Worm (Caenorhabditis elegans) whole organism, L2 larva: Measurements from ENCODE around the gene F36H9.7.

Source experiments
- C34F6.9 ChIP-seq: fragments of 150-350 bp; optimal IDR thresholded peaks from 2 replicates; lab custom pipeline; 2014; ENCODE audit warnings: missing biosample characterization, missing genetic modification characterization
- F13H6.1 ChIP-seq: sonication (generic microtip); optimal IDR thresholded peaks from 2 replicates; lab custom pipeline; 2016; ENCODE audit warnings: missing genetic modification characterization, missing compliant biosample characterization
- R02D3.7 ChIP-seq: fragments of 150-350 bp; optimal IDR thresholded peaks from 2 replicates; lab custom pipeline; 2014; ENCODE audit warnings: missing biosample characterization, missing genetic modification characterization
- Y55F3AM.14 ChIP-seq: fragments of 200-800 bp; sonication (Bioruptor generic); optimal IDR thresholded peaks from 2 replicates; lab custom pipeline; 2018; ENCODE audit warnings: mild to moderate bottlenecking, missing genetic modification characterization, missing compliant biosample characterization
- ZK546.5 ChIP-seq: sonication (generic microtip); optimal IDR thresholded peaks from 2 replicates; lab custom pipeline; 2017; ENCODE audit warnings: missing biosample characterization, missing genetic modification characterization
- alr-1 ChIP-seq: fragments of 150-350 bp; optimal IDR thresholded peaks from 2 replicates; lab custom pipeline; 2014; ENCODE audit warnings: missing biosample characterization, missing genetic modification characterization
- aly-2 ChIP-seq: fragments of 150-350 bp; optimal IDR thresholded peaks from 2 replicates; lab custom pipeline; 2014; ENCODE audit warnings: missing biosample characterization, missing genetic modification characterization
- ama-1 ChIP-seq: fragments of 150-350 bp; optimal IDR thresholded peaks from 2 replicates; lab custom pipeline; 2018; ENCODE audit warnings: inconsistent platforms
- blmp-1 ChIP-seq: sonication (generic microtip); optimal IDR thresholded peaks from 2 replicates; lab custom pipeline; 2017; ENCODE audit warnings: missing genetic modification characterization, mild to moderate bottlenecking, missing compliant biosample characterization, antibody characterized with exemption, moderate library complexity; ENCODE audit not compliant: insufficient read depth
- ceh-16 ChIP-seq: fragments of 150-350 bp; optimal IDR thresholded peaks from 2 replicates; lab custom pipeline; 2014; ENCODE audit warnings: missing biosample characterization, missing genetic modification characterization
- ceh-82 ChIP-seq: fragments of 150-350 bp; optimal IDR thresholded peaks from 2 replicates; lab custom pipeline; 2014; ENCODE audit warnings: missing biosample characterization, missing genetic modification characterization
- crh-2 ChIP-seq: sonication (generic microtip); optimal IDR thresholded peaks from 2 replicates; lab custom pipeline; 2017; ENCODE audit warnings: missing biosample characterization, missing genetic modification characterization
- dmd-4 ChIP-seq: sonication (generic microtip); optimal IDR thresholded peaks from 2 replicates; lab custom pipeline; 2017; ENCODE audit warnings: missing biosample characterization, missing genetic modification characterization
- egl-27 ChIP-seq: sonication (generic microtip); optimal IDR thresholded peaks from 3 replicates; lab custom pipeline; 2017; ENCODE audit warnings: missing biosample characterization, missing genetic modification reagents, missing genetic modification characterization
- elt-1 ChIP-seq: fragments of 150-350 bp; optimal IDR thresholded peaks from 2 replicates; lab custom pipeline; 2014; ENCODE audit warnings: missing biosample characterization, missing genetic modification characterization
- elt-3 ChIP-seq: sonication (generic microtip); optimal IDR thresholded peaks from 2 replicates; lab custom pipeline; 2017; ENCODE audit warnings: missing biosample characterization, missing genetic modification characterization
- fos-1 ChIP-seq: fragments of 150-350 bp; optimal IDR thresholded peaks from 2 replicates; lab custom pipeline; 2014; ENCODE audit warnings: missing biosample characterization, missing genetic modification characterization
- gmeb-1 ChIP-seq: fragments of 150-350 bp; optimal IDR thresholded peaks from 2 replicates; lab custom pipeline; 2014; ENCODE audit warnings: missing biosample characterization, missing genetic modification characterization
- lin-11 ChIP-seq: fragments of 150-350 bp; sonication (generic microtip); optimal IDR thresholded peaks from 2 replicates; lab custom pipeline; 2014; ENCODE audit warnings: missing biosample characterization, missing genetic modification characterization, inconsistent platforms, mixed read lengths
- lin-13 ChIP-seq: fragments of 150-350 bp; optimal IDR thresholded peaks from 2 replicates; lab custom pipeline; 2014; ENCODE audit warnings: missing biosample characterization, missing genetic modification reagents, missing genetic modification characterization
- lin-39 ChIP-seq: fragments of 150-350 bp; optimal IDR thresholded peaks from 2 replicates; lab custom pipeline; 2014; ENCODE audit warnings: missing biosample characterization, missing genetic modification reagents, missing genetic modification characterization
- lsy-2 ChIP-seq, 2 experiments: fragments of 150-350 bp in 1 of 2; sonication (generic microtip) in 1 of 2; optimal IDR thresholded peaks; 2 replicates each; lab custom pipeline; 2014 to 2017; ENCODE audit warnings: missing biosample characterization in 2 of 2, missing genetic modification characterization in 2 of 2
- mab-5 ChIP-seq: fragments of 150-350 bp; optimal IDR thresholded peaks from 2 replicates; lab custom pipeline; 2014; ENCODE audit warnings: missing biosample characterization, missing genetic modification characterization
- mbf-1 ChIP-seq: sonication (generic microtip); optimal IDR thresholded peaks from 2 replicates; lab custom pipeline; 2017; ENCODE audit warnings: missing biosample characterization, missing genetic modification characterization
- mdl-1 ChIP-seq, 2 experiments: fragments of 150-350 bp in 1 of 2; sonication (generic microtip) in 1 of 2; optimal IDR thresholded peaks; 2 replicates each; lab custom pipeline; 2017; ENCODE audit warnings: missing biosample characterization in 2 of 2, missing genetic modification characterization in 2 of 2
- nhr-10 ChIP-seq: sonication (generic microtip); optimal IDR thresholded peaks from 2 replicates; lab custom pipeline; 2017; ENCODE audit warnings: missing biosample characterization, missing genetic modification characterization
- nhr-11 ChIP-seq: fragments of 150-350 bp; optimal IDR thresholded peaks from 2 replicates; lab custom pipeline; 2014; ENCODE audit warnings: missing biosample characterization, missing genetic modification characterization
- nhr-12 ChIP-seq: fragments of 150-350 bp; optimal IDR thresholded peaks from 2 replicates; lab custom pipeline; 2014; ENCODE audit warnings: missing biosample characterization, missing genetic modification characterization
- nhr-129 ChIP-seq: fragments of 150-350 bp; optimal IDR thresholded peaks from 2 replicates; lab custom pipeline; 2014; ENCODE audit warnings: missing biosample characterization, missing genetic modification characterization
- nhr-21 ChIP-seq: fragments of 150-350 bp; optimal IDR thresholded peaks from 2 replicates; lab custom pipeline; 2014; ENCODE audit warnings: missing biosample characterization, missing genetic modification characterization
- nhr-23 ChIP-seq: fragments of 150-350 bp; optimal IDR thresholded peaks from 2 replicates; lab custom pipeline; 2014; ENCODE audit warnings: missing biosample characterization, missing genetic modification reagents, missing genetic modification characterization
- nhr-237 ChIP-seq: fragments of 150-350 bp; optimal IDR thresholded peaks from 2 replicates; lab custom pipeline; 2014; ENCODE audit warnings: missing biosample characterization, missing genetic modification characterization
- nhr-25 ChIP-seq: fragments of 150-350 bp; sonication (generic microtip); optimal IDR thresholded peaks from 3 replicates; lab custom pipeline; 2014; ENCODE audit warnings: missing biosample characterization, missing genetic modification characterization
- nhr-6 ChIP-seq: fragments of 150-350 bp; optimal IDR thresholded peaks from 2 replicates; lab custom pipeline; 2014; ENCODE audit warnings: missing biosample characterization, missing genetic modification characterization
- nhr-77 ChIP-seq: fragments of 150-350 bp; optimal IDR thresholded peaks from 2 replicates; lab custom pipeline; 2014; ENCODE audit warnings: missing biosample characterization, missing genetic modification characterization
- peb-1 ChIP-seq: fragments of 150-350 bp; optimal IDR thresholded peaks from 2 replicates; lab custom pipeline; 2014; ENCODE audit warnings: missing biosample characterization, missing genetic modification characterization
- sem-4 ChIP-seq: fragments of 150-350 bp; optimal IDR thresholded peaks from 2 replicates; lab custom pipeline; 2014; ENCODE audit warnings: missing biosample characterization, missing genetic modification reagents, missing genetic modification characterization
- skn-1 ChIP-seq: sonication (generic microtip); optimal IDR thresholded peaks from 2 replicates; lab custom pipeline; 2017; ENCODE audit warnings: missing biosample characterization, missing genetic modification characterization
- sma-3 ChIP-seq: sonication (generic microtip); optimal IDR thresholded peaks from 2 replicates; lab custom pipeline; 2016; ENCODE audit warnings: missing genetic modification reagents, missing genetic modification characterization, missing compliant biosample characterization
- sma-9 ChIP-seq, 2 experiments: fragments of 150-350 bp in 1 of 2; sonication (generic microtip) in 1 of 2; optimal IDR thresholded peaks; 2 replicates each; lab custom pipeline; 2014 to 2016; ENCODE audit warnings: missing genetic modification characterization in 2 of 2, mild to moderate bottlenecking in 1 of 2, missing biosample characterization in 1 of 2, missing compliant biosample characterization in 1 of 2, missing genetic modification reagents in 1 of 2, moderate library complexity in 1 of 2
- snpc-4 ChIP-seq: fragments of 150-350 bp; optimal IDR thresholded peaks from 2 replicates; lab custom pipeline; 2014; ENCODE audit warnings: missing biosample characterization, missing genetic modification characterization
- unc-39 ChIP-seq: fragments of 150-350 bp; optimal IDR thresholded peaks from 2 replicates; lab custom pipeline; 2014; ENCODE audit warnings: missing biosample characterization, missing genetic modification characterization
- unc-55 ChIP-seq: fragments of 150-350 bp; sonication (generic microtip); optimal IDR thresholded peaks from 3 replicates; lab custom pipeline; 2014; ENCODE audit warnings: missing biosample characterization, missing genetic modification reagents, missing genetic modification characterization
- unc-62 ChIP-seq: fragments of 150-350 bp; optimal IDR thresholded peaks from 2 replicates; lab custom pipeline; 2014; ENCODE audit warnings: missing biosample characterization, missing genetic modification reagents, missing genetic modification characterization
- zag-1 ChIP-seq: fragments of 150-350 bp; optimal IDR thresholded peaks from 2 replicates; lab custom pipeline; 2014; ENCODE audit warnings: missing biosample characterization, missing genetic modification characterization
- ztf-1 ChIP-seq: fragments of 200-800 bp; sonication (Bioruptor generic); conservative IDR thresholded peaks from 2 replicates; pipeline ENCODE4 v1.3.6; 2022; ENCODE audit warnings: missing genetic modification characterization, missing compliant biosample characterization
- ztf-11 ChIP-seq: sonication (generic microtip); optimal IDR thresholded peaks from 2 replicates; lab custom pipeline; 2017; ENCODE audit warnings: missing biosample characterization, missing genetic modification characterization
- ztf-4 ChIP-seq: fragments of 150-350 bp; optimal IDR thresholded peaks from 2 replicates; lab custom pipeline; 2014; ENCODE audit warnings: missing biosample characterization, missing genetic modification characterization

The F36H9.7 gene

DNA sequence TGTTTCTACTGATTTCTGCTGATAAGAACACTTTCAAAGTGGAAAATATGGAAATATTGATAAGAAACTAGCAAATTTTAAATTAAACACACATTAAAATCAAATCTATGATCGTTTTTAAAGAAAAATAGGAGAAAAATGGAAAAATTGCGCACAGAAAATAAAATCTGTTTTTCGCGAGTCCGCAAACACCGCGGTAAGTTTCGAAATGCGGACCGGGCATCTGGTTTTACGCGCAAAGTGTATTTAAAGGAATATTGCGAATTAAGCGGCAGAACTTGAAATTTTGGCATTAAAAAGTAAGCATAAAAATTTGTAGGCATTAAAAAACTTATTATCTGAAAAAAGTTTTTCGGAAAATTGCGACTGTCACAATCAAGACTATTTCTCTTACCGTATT is 1.6 kb downstream of the F36H9.7 start:
- TF ChIP-seq mbf-1: no peak
- TF ChIP-seq C34F6.9 (tag; lab: Kevin White, UChicago): peak; percentile 10
- TF ChIP-seq unc-55 (GFP tag; lab: Kevin White, UChicago): peak; percentile 23
- TF ChIP-seq lsy-2 (tag; optimal IDR thresholded peaks at IDR 0.05; lab: Kevin White, UChicago): peak in 1 of 2 experiments; percentile 45

DNA sequence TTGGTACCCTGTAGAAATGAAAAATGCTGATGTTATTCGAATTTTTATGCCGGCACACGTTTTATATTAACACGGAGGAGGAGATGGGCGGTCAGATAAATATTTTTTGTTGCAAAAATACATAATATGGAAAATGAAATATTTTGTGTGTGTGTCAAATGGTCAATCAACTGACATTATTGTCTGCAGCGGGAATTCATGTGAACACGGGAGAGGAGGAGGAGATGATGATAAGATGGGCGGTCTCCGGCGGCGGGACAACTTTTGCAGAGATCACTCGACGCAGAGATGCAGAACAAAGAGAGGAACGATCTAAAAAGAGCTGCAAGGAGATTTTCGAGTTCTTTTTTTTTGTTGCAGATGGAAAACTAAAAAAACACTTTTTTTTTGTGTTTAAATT is 3.0 kb downstream of the F36H9.7 start, which contains the start of gene dhs-13:
Gene dhs-13 (minus strand): TSS at position 8 of the 400 bp plus-strand sequence.
- TF ChIP-seq ZK546.5 (tag; lab: Kevin White, UChicago): no peak
- TF ChIP-seq zag-1 (tag; lab: Kevin White, UChicago): no peak
- no peak for TF ChIP-seq nhr-23 (tag; lab: Kevin White, UChicago)
- no peak for TF ChIP-seq unc-55 (GFP tag; lab: Kevin White, UChicago)
- no peak for TF ChIP-seq ztf-11 (tag; lab: Kevin White, UChicago)
- TF ChIP-seq lin-13 (GFP tag; lab: Kevin White, UChicago): no peak
- TF ChIP-seq alr-1 (tag; lab: Kevin White, UChicago): no peak
- no peak for TF ChIP-seq egl-27 (tag; lab: Kevin White, UChicago)
- TF ChIP-seq sma-9 (GFP tag; optimal IDR thresholded peaks at IDR 0.05; lab: Kevin White, UChicago): peak; percentile 58
- TF ChIP-seq sma-9 (tag; optimal IDR thresholded peaks at IDR 0.05; lab: Kevin White, UChicago): no peak
- TF ChIP-seq sem-4: no peak
- no peak for TF ChIP-seq nhr-12 (tag; lab: Kevin White, UChicago)
- no peak for TF ChIP-seq unc-62 (GFP tag; lab: Kevin White, UChicago)
- no peak for TF ChIP-seq peb-1
- TF ChIP-seq lsy-2 (tag; optimal IDR thresholded peaks at IDR 0.05; lab: Kevin White, UChicago): peak in 1 of 2 experiments; percentile 5
- TF ChIP-seq ceh-82 (tag; lab: Kevin White, UChicago): no peak
- no peak for TF ChIP-seq ztf-1 (GFP tag; lab: Robert Waterston, UW)
- TF ChIP-seq dmd-4 (tag; lab: Kevin White, UChicago): no peak
- no peak for TF ChIP-seq ztf-4 (tag; lab: Kevin White, UChicago)
- no peak for TF ChIP-seq ceh-16 (tag; lab: Kevin White, UChicago)
- TF ChIP-seq lin-39 (tag; lab: Kevin White, UChicago): no peak
- TF ChIP-seq mdl-1 (tag; optimal IDR thresholded peaks at IDR 0.05; lab: Kevin White, UChicago): no peak
- TF ChIP-seq elt-3: no peak
- no peak for TF ChIP-seq lin-11 (tag; lab: Kevin White, UChicago)
- TF ChIP-seq R02D3.7 (tag; lab: Kevin White, UChicago): no peak
- TF ChIP-seq mbf-1: no peak
- TF ChIP-seq crh-2 (tag; lab: Kevin White, UChicago): no peak
- TF ChIP-seq unc-39 (tag; lab: Kevin White, UChicago): no peak
- no peak for TF ChIP-seq elt-1 (tag; lab: Kevin White, UChicago)
- TF ChIP-seq F13H6.1 (tag; lab: Kevin White, UChicago): peak; percentile 21
- no peak for TF ChIP-seq nhr-10 (tag; lab: Kevin White, UChicago)
- peak; percentile 49 for TF ChIP-seq fos-1 (tag; lab: Kevin White, UChicago)
- no peak for TF ChIP-seq nhr-6 (tag; lab: Kevin White, UChicago)
- no peak for TF ChIP-seq ama-1
- peak; percentile 62 for TF ChIP-seq nhr-129
- no peak for TF ChIP-seq mab-5 (tag; lab: Kevin White, UChicago)
- no peak for TF ChIP-seq C34F6.9 (tag; lab: Kevin White, UChicago)
- TF ChIP-seq snpc-4 (tag; lab: Kevin White, UChicago): no peak
- no peak for TF ChIP-seq nhr-11 (tag; lab: Kevin White, UChicago)
- peak; percentile 14 for TF ChIP-seq nhr-21 (tag; lab: Kevin White, UChicago)
- peak; percentile 25 for TF ChIP-seq gmeb-1 (tag; lab: Kevin White, UChicago)
- no peak for TF ChIP-seq aly-2
- peak; percentile 1 for TF ChIP-seq sma-3
- TF ChIP-seq blmp-1 (tag; lab: Kevin White, UChicago): no peak
- TF ChIP-seq nhr-237 (tag; lab: Kevin White, UChicago): no peak
- no peak for TF ChIP-seq nhr-77 (tag; lab: Kevin White, UChicago)
- TF ChIP-seq nhr-25: no peak
- no peak for TF ChIP-seq skn-1 (tag; lab: Kevin White, UChicago)
- no peak for TF ChIP-seq Y55F3AM.14
